Fruit fly (Drosophila melanogaster) whole organism, embryonic: ENCODE measurements around the gene Vav.

Experiments
- Ada2b ChIP-seq: fragments of 200-800 bp; sonication (Bioruptor generic); IDR thresholded peaks from 2 replicates; pipeline ENCODE4 v1.3.6; 2022; ENCODE audit warnings: missing biosample characterization, missing genetic modification characterization
- Antp ChIP-seq: fragments of 200-800 bp; sonication (Bioruptor generic); optimal IDR thresholded peaks from 3 replicates; lab custom pipeline; 2016; ENCODE audit warnings: missing biosample characterization, missing genetic modification characterization
- CG10959 ChIP-seq: fragments of 200-800 bp; sonication (Bioruptor generic); IDR thresholded peaks from 2 replicates; pipeline ENCODE4 v1.3.6; 2022; ENCODE audit warnings: missing biosample characterization, missing genetic modification characterization
- CG11504 ChIP-seq: fragments of 200-800 bp; sonication (Bioruptor generic); optimal IDR thresholded peaks from 3 replicates; lab custom pipeline; 2019; ENCODE audit warnings: missing biosample characterization, mild to moderate bottlenecking, missing genetic modification characterization, moderate library complexity
- CG11696 ChIP-seq: fragments of 200-800 bp; sonication (Bioruptor generic); IDR thresholded peaks from 2 replicates; pipeline ENCODE4 v1.3.6; 2022; ENCODE audit warnings: missing biosample characterization, missing genetic modification characterization
- CG14441 ChIP-seq: fragments of 200-800 bp; sonication (Bioruptor generic); IDR thresholded peaks from 2 replicates; pipeline ENCODE4 v1.3.6; 2022; ENCODE audit warnings: missing biosample characterization, missing genetic modification characterization
- CG17612 ChIP-seq: fragments of 200-800 bp; sonication (Bioruptor generic); IDR thresholded peaks from 2 replicates; pipeline ENCODE4 v1.3.6; 2022; ENCODE audit warnings: missing biosample characterization, missing genetic modification characterization
- CG2129 ChIP-seq: fragments of 200-800 bp; sonication (Bioruptor generic); IDR thresholded peaks from 2 replicates; pipeline ENCODE4 v1.3.6; 2022; ENCODE audit warnings: missing biosample characterization, missing genetic modification characterization; ENCODE audit not compliant: partially characterized antibody
- CG32772 ChIP-seq: fragments of 200-800 bp; sonication (Bioruptor generic); IDR thresholded peaks from 2 replicates; pipeline ENCODE4 v1.3.6; 2022; ENCODE audit warnings: missing biosample characterization, missing genetic modification characterization
- CG3281 ChIP-seq: fragments of 200-800 bp; sonication (Bioruptor generic); optimal IDR thresholded peaks from 3 replicates; lab custom pipeline; 2017; ENCODE audit warnings: missing biosample characterization, mild to moderate bottlenecking, missing genetic modification characterization
- CG33213 ChIP-seq: fragments of 200-800 bp; sonication (Bioruptor generic); optimal IDR thresholded peaks from 3 replicates; lab custom pipeline; 2016; ENCODE audit warnings: missing biosample characterization, missing genetic modification characterization
- CG7372 ChIP-seq: fragments of 200-800 bp; sonication (Bioruptor generic); IDR thresholded peaks from 2 replicates; pipeline ENCODE4 v1.3.6; 2022; ENCODE audit warnings: missing biosample characterization, missing genetic modification characterization
- CG7839 ChIP-seq: fragments of 200-800 bp; sonication (Bioruptor generic); optimal IDR thresholded peaks from 3 replicates; lab custom pipeline; 2018; ENCODE audit warnings: missing biosample characterization, mild to moderate bottlenecking, missing genetic modification characterization, moderate library complexity
- CG7928 ChIP-seq: fragments of 200-800 bp; sonication (Bioruptor generic); optimal IDR thresholded peaks from 2 replicates; lab custom pipeline; 2017; ENCODE audit warnings: missing biosample characterization, mild to moderate bottlenecking, missing genetic modification characterization
- CG8924 ChIP-seq: fragments of 200-800 bp; optimal IDR thresholded peaks from 3 replicates; lab custom pipeline; 2019; ENCODE audit warnings: missing biosample characterization, mild to moderate bottlenecking, missing genetic modification characterization, moderate library complexity
- D19A ChIP-seq: fragments of 200-800 bp; optimal IDR thresholded peaks from 3 replicates; lab custom pipeline; 2019; ENCODE audit warnings: missing biosample characterization, mild to moderate bottlenecking, missing genetic modification characterization, moderate library complexity
- Deaf1 ChIP-seq: fragments of 200-800 bp; optimal IDR thresholded peaks from 3 replicates; lab custom pipeline; 2019; ENCODE audit warnings: missing biosample characterization, mild to moderate bottlenecking, missing genetic modification characterization, moderate library complexity
- Dip3 ChIP-seq: fragments of 200-800 bp; sonication (Bioruptor generic); optimal IDR thresholded peaks from 3 replicates; lab custom pipeline; 2016; ENCODE audit warnings: missing biosample characterization, missing genetic modification characterization
- Doc3 ChIP-seq: fragments of 200-800 bp; sonication (Bioruptor generic); IDR thresholded peaks from 3 replicates; pipeline ENCODE4 v1.3.6; 2022; ENCODE audit warnings: missing biosample characterization, missing genetic modification characterization; ENCODE audit not compliant: partially characterized antibody
- Ets65A ChIP-seq: fragments of 200-800 bp; sonication (Bioruptor generic); peaks from one replicate; lab custom pipeline; 2016; ENCODE audit warnings: missing biosample characterization, missing genetic modification characterization
- Hr51 ChIP-seq, 2 experiments: fragments of 200-800 bp; sonication (Bioruptor generic); optimal IDR thresholded peaks; 2 replicates in 1 of 2; 3 replicates in 1 of 2; lab custom pipeline; 2016 to 2018; ENCODE audit warnings: missing biosample characterization in 2 of 2, missing genetic modification characterization in 2 of 2, mild to moderate bottlenecking in 1 of 2, moderate library complexity in 1 of 2
- Hsf ChIP-seq: fragments of 200-800 bp; sonication (Bioruptor generic); optimal IDR thresholded peaks from 3 replicates; lab custom pipeline; 2016; ENCODE audit warnings: missing biosample characterization, missing genetic modification characterization
- Pdp1 ChIP-seq, 2 experiments: fragments of 200-800 bp; sonication (Bioruptor generic); optimal IDR thresholded peaks; 3 replicates each; lab custom pipeline; 2016; ENCODE audit warnings: missing biosample characterization in 2 of 2, missing genetic modification characterization in 2 of 2, mild to moderate bottlenecking in 1 of 2, moderate library complexity in 1 of 2
- Ptx1 ChIP-seq: fragments of 200-800 bp; sonication (Bioruptor generic); IDR thresholded peaks from 2 replicates; pipeline ENCODE4 v1.3.6; 2022; ENCODE audit warnings: missing biosample characterization, missing genetic modification characterization
- Sox100B ChIP-seq: fragments of 200-800 bp; sonication (Bioruptor generic); optimal IDR thresholded peaks from 3 replicates; lab custom pipeline; 2018; ENCODE audit warnings: missing biosample characterization, mild to moderate bottlenecking, missing genetic modification characterization
- Sry-β ChIP-seq: fragments of 200-800 bp; sonication (Bioruptor generic); optimal IDR thresholded peaks from 2 replicates; lab custom pipeline; 2018; ENCODE audit warnings: missing biosample characterization, mild to moderate bottlenecking, missing genetic modification characterization, moderate library complexity
- Taf1 ChIP-seq: fragments of 200-800 bp; sonication (Bioruptor generic); IDR thresholded peaks from 2 replicates; pipeline ENCODE4 v1.3.6; 2022; ENCODE audit warnings: missing biosample characterization, missing genetic modification characterization
- az2 ChIP-seq: fragments of 200-800 bp; sonication (Bioruptor generic); optimal IDR thresholded peaks from 3 replicates; lab custom pipeline; 2016; ENCODE audit warnings: missing biosample characterization, missing genetic modification characterization
- croc ChIP-seq: fragments of 200-800 bp; sonication (Bioruptor generic); conservative IDR thresholded peaks from 3 replicates; pipeline ENCODE4 v1.3.6; 2022; ENCODE audit warnings: missing biosample characterization, missing genetic modification characterization
- dmrt99B ChIP-seq: fragments of 200-800 bp; sonication (Bioruptor generic); optimal IDR thresholded peaks from 2 replicates; lab custom pipeline; 2018; ENCODE audit warnings: missing biosample characterization, mild to moderate bottlenecking, missing genetic modification characterization, moderate library complexity
- gfzf ChIP-seq: fragments of 200-800 bp; sonication (Bioruptor generic); optimal IDR thresholded peaks from 2 replicates; lab custom pipeline; 2016; ENCODE audit warnings: missing biosample characterization, mild to moderate bottlenecking, missing genetic modification characterization, moderate library complexity
- jing ChIP-seq: fragments of 200-800 bp; sonication (Bioruptor generic); optimal IDR thresholded peaks from 2 replicates; lab custom pipeline; 2018; ENCODE audit warnings: missing biosample characterization, mild to moderate bottlenecking, missing genetic modification characterization
- lbe ChIP-seq: fragments of 200-800 bp; sonication (Bioruptor generic); optimal IDR thresholded peaks from 2 replicates; lab custom pipeline; 2016; ENCODE audit warnings: missing biosample characterization, mild to moderate bottlenecking, missing genetic modification characterization
- nerfin-2 ChIP-seq: fragments of 200-800 bp; sonication (Bioruptor generic); IDR thresholded peaks from 2 replicates; pipeline ENCODE4 v1.3.6; 2022; ENCODE audit warnings: missing biosample characterization, missing genetic modification characterization; ENCODE audit not compliant: partially characterized antibody
- pb ChIP-seq: fragments of 200-800 bp; sonication (Bioruptor generic); optimal IDR thresholded peaks from 3 replicates; lab custom pipeline; 2016; ENCODE audit warnings: missing biosample characterization, missing genetic modification characterization
- psq ChIP-seq: fragments of 200-800 bp; sonication (Bioruptor generic); optimal IDR thresholded peaks from 2 replicates; lab custom pipeline; 2017; ENCODE audit warnings: missing biosample characterization, missing genetic modification characterization
- row ChIP-seq: fragments of 200-800 bp; sonication (Bioruptor generic); IDR thresholded peaks from 3 replicates; pipeline ENCODE4 v1.3.6; 2022; ENCODE audit warnings: missing biosample characterization, missing genetic modification characterization
- scrt ChIP-seq: fragments of 200-800 bp; sonication (Bioruptor generic); optimal IDR thresholded peaks from 2 replicates; lab custom pipeline; 2018; ENCODE audit warnings: missing biosample characterization, mild to moderate bottlenecking, missing genetic modification characterization, moderate library complexity
- sd ChIP-seq: fragments of 200-800 bp; sonication (Bioruptor generic); optimal IDR thresholded peaks from 3 replicates; lab custom pipeline; 2018; ENCODE audit warnings: missing biosample characterization, mild to moderate bottlenecking, missing genetic modification characterization, moderate library complexity
- sug ChIP-seq: fragments of 200-800 bp; optimal IDR thresholded peaks from 2 replicates; lab custom pipeline; 2019; ENCODE audit warnings: missing biosample characterization, mild to moderate bottlenecking, missing genetic modification characterization, moderate library complexity
- tin ChIP-seq: fragments of 200-800 bp; sonication (Bioruptor generic); optimal IDR thresholded peaks from 3 replicates; lab custom pipeline; 2016; ENCODE audit warnings: missing biosample characterization, missing genetic modification characterization
- wor ChIP-seq: fragments of 200-800 bp; sonication (Bioruptor generic); IDR thresholded peaks from 2 replicates; pipeline ENCODE4 v1.3.6; 2022; ENCODE audit warnings: missing biosample characterization, missing genetic modification characterization

The Vav gene

dm6 chrX:19298785-19299114 is 37.1 kb downstream of the Vav start (continued):
- TF ChIP-seq CG11504 (tag; lab: Kevin White, UChicago) (peak; percentile 48), CG32772 (peak; percentile 31; the same call in 1 of the 2 replicates), wor (GFP tag; lab: Robert Waterston, UW) (peak; percentile 28; the same call in 1 of the 2 replicates), dmrt99B (tag; lab: Kevin White, UChicago) (peak; percentile 42), sd (no peak), Antp (GFP tag; lab: Kevin White, UChicago) (no peak), psq (GFP tag; lab: Kevin White, UChicago) (no peak), jing (no peak), CG17612 (GFP tag; lab: Robert Waterston, UW) (no peak), tin (GFP tag; lab: Kevin White, UChicago) (peak; percentile 18), gfzf (no peak), nerfin-2 (GFP tag; lab: Robert Waterston, UW) (no peak), CG8924 (tag; lab: Kevin White, UChicago) (peak; percentile 0), CG11696 (GFP tag; lab: Robert Waterston, UW) (peak; percentile 41; the same call in 1 of the 2 replicates), CG7372 (GFP tag; lab: Robert Waterston, UW) (0 out of 2 replicates have a peak, but pooled peaks have one; percentile 21), CG7839 (tag; lab: Kevin White, UChicago) (peak; percentile 52), row (GFP tag; lab: Robert Waterston, UW) (peak; percentile 75), Dip3 (GFP tag; lab: Kevin White, UChicago) (peak; percentile 37), Ada2b (GFP tag; lab: Robert Waterston, UW) (peak; percentile 45; the same call in 1 of the 2 replicates), az2 (GFP tag; lab: Kevin White, UChicago) (peak; percentile 24), Taf1 (GFP tag; lab: Robert Waterston, UW) (0 out of 2 replicates have a peak, but pooled peaks have one; percentile 15), Hsf (GFP tag; lab: Kevin White, UChicago) (peak; percentile 32), CG33213 (GFP tag; lab: Kevin White, UChicago) (peak; percentile 16), D19A (peak; percentile 18), Ptx1 (GFP tag; lab: Robert Waterston, UW) (peak; percentile 58), lbe (GFP tag; lab: Kevin White, UChicago) (no peak), CG14441 (GFP tag; lab: Robert Waterston, UW) (peak; percentile 53; the same call in 1 of the 2 replicates), croc (0 out of 3 replicates have a peak, but pooled peaks have one; percentile 24), Doc3 (GFP tag; lab: Robert Waterston, UW) (no peak), Hr51 (GFP tag; optimal IDR thresholded peaks at IDR 0.05; lab: Kevin White, UChicago) (peak in 1 of 2 experiments; percentile 62), CG7928 (GFP tag; lab: Kevin White, UChicago) (no peak), CG3281 (GFP tag; lab: Kevin White, UChicago) (peak; percentile 20), Pdp1 (GFP tag; optimal IDR thresholded peaks at IDR 0.05; lab: Kevin White, UChicago) (peak; percentile 38 to 53)

- TF ChIP-seq Sox100B (GFP tag; lab: Kevin White, UChicago): no peak
- TF ChIP-seq pb: no peak
- peak; percentile 73 for TF ChIP-seq Sry-β
- peak; percentile 69 for TF ChIP-seq scrt (GFP tag; lab: Kevin White, UChicago)
Measured at dm6 chrX:19299367-19299766, 37.7 kb downstream of the Vav start.

- peak; percentile 40 for TF ChIP-seq sug (tag; lab: Kevin White, UChicago)
- TF ChIP-seq Deaf1 (tag; lab: Kevin White, UChicago): peak; percentile 64
- no peak for TF ChIP-seq CG10959 (GFP tag; lab: Robert Waterston, UW)
- TF ChIP-seq CG2129 (GFP tag; lab: Robert Waterston, UW): no peak
- TF ChIP-seq Ets65A (GFP tag; lab: Kevin White, UChicago): peak; percentile 62
Measured at dm6 chrX:19305172-19305571, 43.6 kb downstream of the Vav start.
